ENCODE assay signal across 2 fruit fly cellular contexts in genomic region chr2L:4133078-4133477, dm6.
TF ChIP-seq lines count a peak whose summit lies in the region.

No protein-coding gene starts in this region.

TF ChIP-seq in whole organism, embryonic, 481 proteins besides CTCF, POLR2A, EP300 and RAD21 (continued from another document and continues in another):
- TF ChIP-seq D19A (tag; optimal IDR thresholded peaks at IDR 0.05; lab: Kevin White, UChicago) = peak; percentile 26
- peak; percentile 50 for TF ChIP-seq CG5180 (GFP tag; optimal IDR thresholded peaks at IDR 0.05; lab: Kevin White, UChicago)
- TF ChIP-seq ara (GFP tag; IDR thresholded peaks at IDR 0.05; lab: Robert Waterston, UW) = peak; percentile 82
- TF ChIP-seq twi (tag; optimal IDR thresholded peaks at IDR 0.05; lab: Kevin White, UChicago) = no peak
- TF ChIP-seq Lim3 (GFP tag; IDR thresholded peaks at IDR 0.05; lab: Robert Waterston, UW) = no peak
- TF ChIP-seq CG8944 (GFP tag; optimal IDR thresholded peaks at IDR 0.05; lab: Kevin White, UChicago) = no peak
- no peak for TF ChIP-seq CG11456 (GFP tag; IDR thresholded peaks at IDR 0.05; lab: Robert Waterston, UW)
- TF ChIP-seq CG32772 (GFP tag; IDR thresholded peaks at IDR 0.05; lab: Robert Waterston, UW) = peak; percentile 68
- TF ChIP-seq D19B (GFP tag; optimal IDR thresholded peaks at IDR 0.05; lab: Kevin White, UChicago) = no peak
- TF ChIP-seq CG6272 (GFP tag; IDR thresholded peaks at IDR 0.05; lab: Robert Waterston, UW) = peak; percentile 65
- TF ChIP-seq pho (GFP tag; optimal IDR thresholded peaks at IDR 0.05; lab: Kevin White, UChicago) = no peak
- TF ChIP-seq HLH3B (GFP tag; IDR thresholded peaks at IDR 0.05; lab: Robert Waterston, UW) = peak; percentile 43; the same call in 1 of the 2 replicates
- TF ChIP-seq Abd-B (GFP tag; optimal IDR thresholded peaks at IDR 0.05; lab: Kevin White, UChicago) = no peak
- TF ChIP-seq BtbVII (GFP tag; optimal IDR thresholded peaks at IDR 0.05; lab: Kevin White, UChicago) = peak; percentile 38
- peak; percentile 78 for TF ChIP-seq CG34422 (GFP tag; IDR thresholded peaks at IDR 0.05; lab: Robert Waterston, UW)
- TF ChIP-seq PHDP (tag; optimal IDR thresholded peaks at IDR 0.05; lab: Kevin White, UChicago) = peak; percentile 40
- TF ChIP-seq lilli (GFP tag; optimal IDR thresholded peaks at IDR 0.05; lab: Kevin White, UChicago) = peak; percentile 41
- no peak for TF ChIP-seq CG11560 (tag; IDR thresholded peaks at IDR 0.05; lab: Robert Waterston, UW)
- peak; percentile 12 for TF ChIP-seq CG12391 (tag; optimal IDR thresholded peaks at IDR 0.05; lab: Kevin White, UChicago)
- no peak for TF ChIP-seq Dfd (GFP tag; optimal IDR thresholded peaks at IDR 0.05; lab: Kevin White, UChicago)
- no peak for TF ChIP-seq C15 (GFP tag; IDR thresholded peaks at IDR 0.05; lab: Robert Waterston, UW)
- peak; percentile 8 for TF ChIP-seq CG6854 (GFP tag; optimal IDR thresholded peaks at IDR 0.05; lab: Kevin White, UChicago)
- no peak for TF ChIP-seq Dad (GFP tag; optimal IDR thresholded peaks at IDR 0.05; lab: Kevin White, UChicago)
- TF ChIP-seq CG31388 (GFP tag; optimal IDR thresholded peaks at IDR 0.05; lab: Kevin White, UChicago) = no peak
- TF ChIP-seq unpg (GFP tag; optimal IDR thresholded peaks at IDR 0.05; lab: Kevin White, UChicago) = peak; percentile 38
- TF ChIP-seq ase (GFP tag; IDR thresholded peaks at IDR 0.05; lab: Robert Waterston, UW) = peak; percentile 70
- TF ChIP-seq CG8924 (tag; optimal IDR thresholded peaks at IDR 0.05; lab: Kevin White, UChicago) = peak; percentile 9
- TF ChIP-seq CG32532 (GFP tag; IDR thresholded peaks at IDR 0.05; lab: Robert Waterston, UW) = peak; percentile 69
- no peak for TF ChIP-seq Bteb2 (GFP tag; optimal IDR thresholded peaks at IDR 0.05; lab: Kevin White, UChicago)
- no peak for TF ChIP-seq ash1 (GFP tag; optimal IDR thresholded peaks at IDR 0.05; lab: Kevin White, UChicago)
- no peak for TF ChIP-seq MBD-R2 (GFP tag; IDR thresholded peaks at IDR 0.05; lab: Robert Waterston, UW)
- peak; percentile 35 for TF ChIP-seq CG6683 (GFP tag; optimal IDR thresholded peaks at IDR 0.05; lab: Kevin White, UChicago)
- no peak for TF ChIP-seq Hr78 (GFP tag; optimal IDR thresholded peaks at IDR 0.05; lab: Kevin White, UChicago)
- TF ChIP-seq Dip3 (GFP tag; optimal IDR thresholded peaks at IDR 0.05; lab: Kevin White, UChicago) = no peak
- no peak for TF ChIP-seq knrl (GFP tag; IDR thresholded peaks at IDR 0.05; lab: Robert Waterston, UW; ENCODE audit: partially characterized antibody)
- no peak for TF ChIP-seq zfh2 (GFP tag; optimal IDR thresholded peaks at IDR 0.05; lab: Kevin White, UChicago)
- TF ChIP-seq Bgb (GFP tag; IDR thresholded peaks at IDR 0.05; lab: Robert Waterston, UW; ENCODE audit: partially characterized antibody) = no peak
- TF ChIP-seq CG4360 (GFP tag; IDR thresholded peaks at IDR 0.05; lab: Robert Waterston, UW) = 0 out of 2 replicates have a peak, but pooled peaks have one; percentile 28
- peak; percentile 46 for TF ChIP-seq nerfin-1 (tag; optimal IDR thresholded peaks at IDR 0.05; lab: Kevin White, UChicago)
- peak; percentile 42 for TF ChIP-seq CG8359 (GFP tag; optimal IDR thresholded peaks at IDR 0.05; lab: Kevin White, UChicago; ENCODE audit: borderline replicate concordance)
- peak; percentile 51 for TF ChIP-seq CG10267 (tag; optimal IDR thresholded peaks at IDR 0.05; lab: Kevin White, UChicago)
- TF ChIP-seq CG12155 (GFP tag; optimal IDR thresholded peaks at IDR 0.05; lab: Kevin White, UChicago) = no peak
- peak in 1 of 2 experiments; percentile 26 for TF ChIP-seq chif (GFP tag; optimal IDR thresholded peaks at IDR 0.05; lab: Kevin White, UChicago)
- no peak for TF ChIP-seq Fer2 (tag; optimal IDR thresholded peaks at IDR 0.05; lab: Kevin White, UChicago)
- TF ChIP-seq CG2202 (tag; optimal IDR thresholded peaks at IDR 0.05; lab: Kevin White, UChicago) = no peak
- TF ChIP-seq bcd (GFP tag; optimal IDR thresholded peaks at IDR 0.05; lab: Kevin White, UChicago) = peak; percentile 45
- TF ChIP-seq CG8388 (GFP tag; optimal IDR thresholded peaks at IDR 0.05; lab: Kevin White, UChicago) = peak; percentile 4
- TF ChIP-seq CG3726 (GFP tag; IDR thresholded peaks at IDR 0.05; lab: Robert Waterston, UW) = no peak
- no peak for TF ChIP-seq pzg (GFP tag; optimal IDR thresholded peaks at IDR 0.05; lab: Kevin White, UChicago)
- no peak for TF ChIP-seq bbx (GFP tag; IDR thresholded peaks at IDR 0.05; lab: Robert Waterston, UW; ENCODE audit: partially characterized antibody)
- no peak for TF ChIP-seq tin (GFP tag; optimal IDR thresholded peaks at IDR 0.05; lab: Kevin White, UChicago)
- TF ChIP-seq CG15269 (tag; optimal IDR thresholded peaks at IDR 0.05; lab: Kevin White, UChicago) = peak; percentile 8
- TF ChIP-seq p53 (GFP tag; optimal IDR thresholded peaks at IDR 0.05; lab: Kevin White, UChicago) = no peak
- TF ChIP-seq CG7987 (GFP tag; optimal IDR thresholded peaks at IDR 0.05; lab: Kevin White, UChicago) = no peak
- TF ChIP-seq CG10565 (GFP tag; optimal IDR thresholded peaks at IDR 0.05; lab: Kevin White, UChicago) = no peak
- TF ChIP-seq Chrac-16 (GFP tag; optimal IDR thresholded peaks at IDR 0.05; lab: Kevin White, UChicago) = no peak
- peak; percentile 40; the same call in 1 of the 2 replicates for TF ChIP-seq danr (GFP tag; IDR thresholded peaks at IDR 0.05; lab: Robert Waterston, UW)
- TF ChIP-seq Med (GFP tag; lab: Kevin White, UChicago) = peak; percentile 69
- TF ChIP-seq CG17328 (GFP tag; IDR thresholded peaks at IDR 0.05; lab: Robert Waterston, UW) = 0 out of 2 replicates have a peak, but pooled peaks have one; percentile 11
- no peak for TF ChIP-seq Deaf1 (tag; optimal IDR thresholded peaks at IDR 0.05; lab: Kevin White, UChicago)
- peak; percentile 68 for TF ChIP-seq CG4424 (GFP tag; optimal IDR thresholded peaks at IDR 0.05; lab: Kevin White, UChicago)
- no peak for TF ChIP-seq gcm2 (GFP tag; optimal IDR thresholded peaks at IDR 0.05; lab: Kevin White, UChicago)
- TF ChIP-seq CG17829 (tag; optimal IDR thresholded peaks at IDR 0.05; lab: Kevin White, UChicago) = peak; percentile 63
- TF ChIP-seq Asciz (GFP tag; optimal IDR thresholded peaks at IDR 0.05; lab: Kevin White, UChicago) = peak; percentile 52
- TF ChIP-seq Doc2 (GFP tag; IDR thresholded peaks at IDR 0.05; lab: Robert Waterston, UW) = no peak
- peak; percentile 5 for TF ChIP-seq CoRest (tag; optimal IDR thresholded peaks at IDR 0.05; lab: Kevin White, UChicago)
- peak; percentile 18 for TF ChIP-seq maf-S (GFP tag; optimal IDR thresholded peaks at IDR 0.05; lab: Kevin White, UChicago)

TF ChIP-seq in whole organism, prepupa, 60 proteins besides CTCF, POLR2A, EP300 and RAD21 (continued from another document):
- TF ChIP-seq fd85E (GFP tag; optimal IDR thresholded peaks at IDR 0.05; lab: Kevin White, UChicago) = no peak
